Worm (Caenorhabditis elegans): ENCODE measurements around the gene srm-1.
"Not testable (repeated sequence)": the region's sequence is repeated elsewhere in the genome, so short reads cannot be mapped to it uniquely, and the experiment has no call there.

ce11 chrIV:5062278-5062677 is 49.9 kb downstream of the srm-1 start, which contains the start of gene msp-57:
- TF ChIP-seq dao-5, W03F9.2, him-1 (tag; optimal IDR thresholded peaks at IDR 0.05): not testable (repeated sequence)

All from whole organism, L4/young adult.